Worm (Caenorhabditis elegans) whole organism, L1 larva: ENCODE results near the gene H05C05.1.

Experiments used
- Y116A8C.19 ChIP-seq: sonication (generic microtip); optimal IDR thresholded peaks from 2 replicates; lab custom pipeline; 2016; ENCODE audit warnings: missing compliant biosample characterization, missing genetic modification characterization, borderline replicate concordance
- aly-2 ChIP-seq: fragments of 150-350 bp; optimal IDR thresholded peaks from 2 replicates; lab custom pipeline; 2014; ENCODE audit warnings: missing biosample characterization, missing genetic modification characterization
- ceh-82 ChIP-seq, 3 experiments: fragments of 150-350 bp in 1 of 3; sonication (generic microtip) in 2 of 3; optimal IDR thresholded peaks; 2 replicates each; lab custom pipeline; 2014 to 2017; ENCODE audit warnings: missing biosample characterization in 3 of 3, missing genetic modification characterization in 3 of 3
- mab-9 ChIP-seq: fragments of 200-800 bp; sonication (Bioruptor generic); IDR thresholded peaks from 2 replicates; pipeline ENCODE4 v1.3.6; 2022; ENCODE audit warnings: missing genetic modification reagents, missing genetic modification characterization, missing compliant biosample characterization
- nhr-237 ChIP-seq: fragments of 150-350 bp; optimal IDR thresholded peaks from 2 replicates; lab custom pipeline; 2014; ENCODE audit warnings: missing biosample characterization, missing genetic modification characterization
- nhr-76 ChIP-seq: sonication (generic microtip); optimal IDR thresholded peaks from 2 replicates; lab custom pipeline; 2017; ENCODE audit warnings: missing biosample characterization, missing genetic modification characterization
- snpc-4 ChIP-seq: fragments of 150-350 bp; optimal IDR thresholded peaks from 2 replicates; lab custom pipeline; 2014; ENCODE audit warnings: missing biosample characterization, missing genetic modification characterization
- unc-30 ChIP-seq: sonication (generic microtip); optimal IDR thresholded peaks from 2 replicates; lab custom pipeline; 2017; ENCODE audit warnings: missing biosample characterization, missing genetic modification characterization

DNA sequence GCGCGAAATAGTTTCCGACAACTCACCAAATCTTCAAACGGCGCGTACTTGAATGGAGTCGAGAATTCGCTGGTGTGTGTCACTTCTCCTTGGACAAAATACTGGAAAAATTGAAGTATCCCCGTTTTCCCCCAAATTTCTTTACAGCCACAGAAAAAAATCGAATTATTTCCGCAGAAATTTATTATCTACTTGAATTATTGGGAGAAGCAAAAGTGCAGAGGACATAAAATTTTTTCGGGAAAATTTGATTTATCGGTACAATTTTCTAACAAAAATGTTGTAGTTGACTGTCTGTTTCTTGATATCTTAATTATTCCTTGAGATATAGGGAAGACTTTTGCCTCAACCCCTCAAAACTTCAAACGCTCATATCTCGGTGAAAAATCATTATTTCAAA, 23.9 kb upstream of the H05C05.1 start, which contains the start of gene R10F2.4:
- TF ChIP-seq nhr-237 (tag; lab: Kevin White, UChicago) (no peak), snpc-4 (tag; lab: Kevin White, UChicago) (no peak), unc-30 (no peak), nhr-76 (tag; lab: Kevin White, UChicago) (no peak), ceh-82 (tag; optimal IDR thresholded peaks at IDR 0.05; lab: Kevin White, UChicago) (no peak), Y116A8C.19 (tag; lab: Kevin White, UChicago) (no peak), aly-2 (no peak), mab-9 (no peak)
